Worm (Caenorhabditis elegans): Measurements from ENCODE around the gene C06E1.1.

DNA sequence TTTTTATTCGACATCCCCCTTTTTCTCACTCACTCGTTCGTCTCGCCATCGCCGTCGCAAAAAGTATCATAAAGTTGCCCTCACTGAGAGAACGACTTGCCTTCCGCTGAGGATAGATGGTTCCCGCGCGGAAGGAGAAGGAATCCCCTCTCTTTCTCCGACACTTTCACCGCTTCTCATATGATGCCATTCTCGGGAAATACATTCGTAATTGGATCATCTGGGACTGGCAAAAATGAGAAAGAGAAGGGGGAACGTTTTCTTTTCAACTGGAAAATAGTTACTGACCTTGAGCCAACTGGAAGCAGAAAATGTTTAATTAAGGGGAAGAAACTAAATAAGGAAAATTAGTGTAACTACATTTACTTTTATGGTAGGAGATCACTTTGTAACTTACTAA, 33.8 kb upstream of the C06E1.1 start:
- TF ChIP-seq F13H6.1 (tag; optimal IDR thresholded peaks at IDR 0.05) (no peak), nhr-12 (tag; optimal IDR thresholded peaks at IDR 0.05) (no peak), nhr-11 (tag; optimal IDR thresholded peaks at IDR 0.05) (no peak), unc-62 (GFP tag; optimal IDR thresholded peaks at IDR 0.05) (no peak)
